Fruit fly (Drosophila melanogaster) whole organism, prepupa: Measurements from ENCODE around the gene alpha-Man-Ib.

Source experiments
- Blimp-1 ChIP-seq: fragments of 200-800 bp; sonication (Bioruptor generic); optimal IDR thresholded peaks from 3 replicates; lab custom pipeline; 2017; ENCODE audit warnings: missing biosample characterization, missing genetic modification characterization, mild to moderate bottlenecking, moderate library complexity, missing genetic modification reagents
- CG10631 ChIP-seq: fragments of 200-800 bp; sonication (Bioruptor generic); optimal IDR thresholded peaks from 2 replicates; lab custom pipeline; 2016; ENCODE audit warnings: missing biosample characterization, missing genetic modification characterization
- CG10669 ChIP-seq: fragments of 200-800 bp; sonication (Bioruptor generic); optimal IDR thresholded peaks from 3 replicates; lab custom pipeline; 2018; ENCODE audit warnings: missing biosample characterization, mild to moderate bottlenecking, missing genetic modification characterization, moderate library complexity
- CG11294 ChIP-seq: fragments of 200-800 bp; sonication (Bioruptor generic); IDR thresholded peaks from 2 replicates; pipeline ENCODE4 v1.3.6; 2022; ENCODE audit warnings: missing biosample characterization, missing genetic modification characterization
- CG11762 ChIP-seq: fragments of 200-800 bp; sonication (Bioruptor generic); optimal IDR thresholded peaks from 3 replicates; lab custom pipeline; 2016; ENCODE audit warnings: missing biosample characterization, missing genetic modification characterization; ENCODE audit not compliant: insufficient read depth
- CG15336 ChIP-seq: fragments of 200-800 bp; sonication (Bioruptor generic); IDR thresholded peaks from 2 replicates; pipeline ENCODE4 v1.3.6; 2022; ENCODE audit warnings: missing biosample characterization, missing genetic modification characterization
- CG1621 ChIP-seq: fragments of 200-800 bp; sonication (Bioruptor generic); optimal IDR thresholded peaks from 3 replicates; lab custom pipeline; 2018; ENCODE audit warnings: missing biosample characterization, mild to moderate bottlenecking, missing genetic modification characterization
- CG3032 ChIP-seq: fragments of 200-800 bp; optimal IDR thresholded peaks from 2 replicates; lab custom pipeline; 2019; ENCODE audit warnings: missing biosample characterization, mild to moderate bottlenecking, missing genetic modification characterization, moderate library complexity
- CG31627 ChIP-seq: fragments of 200-800 bp; sonication (Bioruptor generic); optimal IDR thresholded peaks from 3 replicates; lab custom pipeline; 2016; ENCODE audit warnings: missing biosample characterization, missing genetic modification characterization
- CG34406 ChIP-seq: fragments of 200-800 bp; sonication (Bioruptor generic); optimal IDR thresholded peaks from 3 replicates; lab custom pipeline; 2016; ENCODE audit warnings: missing biosample characterization, missing genetic modification characterization
- CG3919 ChIP-seq: fragments of 200-800 bp; sonication (Bioruptor generic); optimal IDR thresholded peaks from 3 replicates; lab custom pipeline; 2016; ENCODE audit warnings: missing biosample characterization, missing genetic modification characterization
- CG4318 ChIP-seq: fragments of 200-800 bp; sonication (Bioruptor generic); optimal IDR thresholded peaks from 3 replicates; lab custom pipeline; 2017; ENCODE audit warnings: missing biosample characterization, mild to moderate bottlenecking, missing genetic modification characterization
- CG6163 ChIP-seq: fragments of 200-800 bp; sonication (Bioruptor generic); IDR thresholded peaks from 3 replicates; pipeline ENCODE4 v1.3.6; 2022; ENCODE audit warnings: missing biosample characterization, missing genetic modification characterization
- CG6276 ChIP-seq: fragments of 200-800 bp; sonication (Bioruptor generic); optimal IDR thresholded peaks from 2 replicates; lab custom pipeline; 2017; ENCODE audit warnings: missing biosample characterization, mild to moderate bottlenecking, missing genetic modification characterization
- CG6792 ChIP-seq: fragments of 200-800 bp; sonication (Bioruptor generic); optimal IDR thresholded peaks from 3 replicates; lab custom pipeline; 2016; ENCODE audit warnings: missing biosample characterization, missing genetic modification characterization
- CG6808 ChIP-seq: fragments of 200-800 bp; sonication (Bioruptor generic); optimal IDR thresholded peaks from 3 replicates; lab custom pipeline; 2017; ENCODE audit warnings: missing biosample characterization, missing genetic modification characterization, mild to moderate bottlenecking, moderate library complexity, missing genetic modification reagents
- CG6854 ChIP-seq: fragments of 200-800 bp; sonication (Bioruptor generic); optimal IDR thresholded peaks from 2 replicates; lab custom pipeline; 2017; ENCODE audit warnings: missing biosample characterization, mild to moderate bottlenecking, missing genetic modification characterization
- CG8119 ChIP-seq: fragments of 200-800 bp; sonication (Bioruptor generic); IDR thresholded peaks from 3 replicates; pipeline ENCODE4 v1.3.6; 2022; ENCODE audit warnings: missing biosample characterization, missing genetic modification characterization
- CG8319 ChIP-seq: fragments of 200-800 bp; sonication (Bioruptor generic); optimal IDR thresholded peaks from 3 replicates; lab custom pipeline; 2016; ENCODE audit warnings: missing biosample characterization, missing genetic modification characterization
- CG8632 ChIP-seq: fragments of 200-800 bp; sonication (Bioruptor generic); optimal IDR thresholded peaks from 3 replicates; lab custom pipeline; 2016; ENCODE audit warnings: missing biosample characterization, missing genetic modification characterization
- CG9139 ChIP-seq: fragments of 200-800 bp; sonication (Bioruptor generic); optimal IDR thresholded peaks from 3 replicates; lab custom pipeline; 2017; ENCODE audit warnings: missing biosample characterization, mild to moderate bottlenecking, missing genetic modification characterization
- Eip75B ChIP-seq: fragments of 200-800 bp; sonication (Bioruptor generic); optimal IDR thresholded peaks from 3 replicates; lab custom pipeline; 2016; ENCODE audit warnings: missing biosample characterization, missing genetic modification characterization
- Eip93F ChIP-seq: fragments of 200-800 bp; sonication (Bioruptor generic); optimal IDR thresholded peaks from 2 replicates; lab custom pipeline; 2016; ENCODE audit warnings: missing biosample characterization, mild to moderate bottlenecking, missing genetic modification characterization
- Ets21C ChIP-seq: fragments of 200-800 bp; sonication (Bioruptor generic); optimal IDR thresholded peaks from 3 replicates; lab custom pipeline; 2016; ENCODE audit warnings: missing biosample characterization, missing genetic modification characterization
- Ets96B ChIP-seq: fragments of 200-800 bp; optimal IDR thresholded peaks from 2 replicates; lab custom pipeline; 2019; ENCODE audit warnings: missing biosample characterization, mild to moderate bottlenecking, missing genetic modification characterization, moderate library complexity
- Gug ChIP-seq: fragments of 200-800 bp; sonication (Bioruptor generic); IDR thresholded peaks from 2 replicates; pipeline ENCODE4 v1.3.6; 2022; ENCODE audit warnings: missing biosample characterization, missing genetic modification characterization
- Hr38 ChIP-seq: sonication (Bioruptor generic); optimal IDR thresholded peaks from 2 replicates; lab custom pipeline; 2016; ENCODE audit warnings: missing biosample characterization, missing genetic modification characterization
- Hr39 ChIP-seq: fragments of 200-800 bp; sonication (Bioruptor generic); optimal IDR thresholded peaks from 2 replicates; lab custom pipeline; 2016; ENCODE audit warnings: missing biosample characterization, missing genetic modification characterization
- Hr4 ChIP-seq: fragments of 200-800 bp; sonication (Bioruptor generic); optimal IDR thresholded peaks from 3 replicates; lab custom pipeline; 2016; ENCODE audit warnings: missing biosample characterization, missing genetic modification characterization
- Lpt ChIP-seq: fragments of 200-800 bp; sonication (Bioruptor generic); optimal IDR thresholded peaks from 3 replicates; lab custom pipeline; 2016; ENCODE audit warnings: missing biosample characterization, missing genetic modification characterization
- Met ChIP-seq: fragments of 200-800 bp; sonication (Bioruptor generic); optimal IDR thresholded peaks from 3 replicates; lab custom pipeline; 2016; ENCODE audit warnings: missing biosample characterization, missing genetic modification characterization
- OdsH ChIP-seq: fragments of 200-800 bp; sonication (Bioruptor generic); optimal IDR thresholded peaks from 3 replicates; lab custom pipeline; 2016; ENCODE audit warnings: missing biosample characterization, missing genetic modification characterization
- Smox ChIP-seq: fragments of 200-800 bp; sonication (Bioruptor generic); optimal IDR thresholded peaks from 3 replicates; lab custom pipeline; 2016; ENCODE audit warnings: missing biosample characterization, missing genetic modification characterization
- Sox102F ChIP-seq: fragments of 200-800 bp; sonication (Bioruptor generic); optimal IDR thresholded peaks from 2 replicates; lab custom pipeline; 2016; ENCODE audit warnings: missing biosample characterization, mild to moderate bottlenecking, missing genetic modification characterization
- Sox14 ChIP-seq: fragments of 200-800 bp; sonication (Bioruptor generic); optimal IDR thresholded peaks from 3 replicates; lab custom pipeline; 2016; ENCODE audit warnings: missing biosample characterization, missing genetic modification characterization
- Sox15 ChIP-seq: fragments of 200-800 bp; sonication (Bioruptor generic); optimal IDR thresholded peaks from 3 replicates; lab custom pipeline; 2016; ENCODE audit warnings: missing biosample characterization, missing genetic modification characterization
- dac ChIP-seq: fragments of 200-800 bp; sonication (Bioruptor generic); optimal IDR thresholded peaks from 2 replicates; lab custom pipeline; 2017; ENCODE audit warnings: missing biosample characterization, mild to moderate bottlenecking, missing genetic modification characterization
- fd59A ChIP-seq: fragments of 200-800 bp; sonication (Bioruptor generic); optimal IDR thresholded peaks from 2 replicates; lab custom pipeline; 2017; ENCODE audit warnings: missing biosample characterization, mild to moderate bottlenecking, missing genetic modification characterization, missing genetic modification reagents
- fd85E ChIP-seq: fragments of 200-800 bp; sonication (Bioruptor generic); optimal IDR thresholded peaks from 3 replicates; lab custom pipeline; 2016; ENCODE audit warnings: missing biosample characterization, missing genetic modification characterization
- fkh ChIP-seq: fragments of 200-800 bp; sonication (Bioruptor generic); optimal IDR thresholded peaks from 3 replicates; lab custom pipeline; 2017; ENCODE audit warnings: missing biosample characterization, mild to moderate bottlenecking, missing genetic modification characterization, moderate library complexity
- lz ChIP-seq: fragments of 200-800 bp; sonication (Bioruptor generic); optimal IDR thresholded peaks from 3 replicates; lab custom pipeline; 2016; ENCODE audit warnings: missing biosample characterization, missing genetic modification characterization
- net ChIP-seq: fragments of 200-800 bp; sonication (Bioruptor generic); optimal IDR thresholded peaks from 3 replicates; lab custom pipeline; 2016; ENCODE audit warnings: missing biosample characterization, missing genetic modification characterization
- pdm3 ChIP-seq: fragments of 200-800 bp; sonication (Bioruptor generic); optimal IDR thresholded peaks from 3 replicates; lab custom pipeline; 2016; ENCODE audit warnings: missing biosample characterization, missing genetic modification characterization
- salr ChIP-seq, 2 experiments: fragments of 200-800 bp; sonication (Bioruptor generic); optimal IDR thresholded peaks; 3 replicates each; lab custom pipeline; 2016 to 2018; ENCODE audit warnings: missing biosample characterization in 2 of 2, missing genetic modification characterization in 2 of 2, mild to moderate bottlenecking in 1 of 2
- svp ChIP-seq: fragments of 200-800 bp; sonication (Bioruptor generic); peaks from one replicate; lab custom pipeline; 2016; ENCODE audit warnings: missing biosample characterization, missing genetic modification characterization
- topi ChIP-seq: fragments of 200-800 bp; sonication (Bioruptor generic); optimal IDR thresholded peaks from 3 replicates; lab custom pipeline; 2016; ENCODE audit warnings: missing biosample characterization, missing genetic modification characterization

alpha-Man-Ib gene

dm6 chr3R:29124128-29124527, 11.5 kb upstream of the alpha-Man-Ib start (continued):
- peak; percentile 80 for TF ChIP-seq CG3919 (GFP tag; lab: Kevin White, UChicago)
- peak; percentile 42 for TF ChIP-seq net (GFP tag; lab: Kevin White, UChicago)
- peak; percentile 89 for TF ChIP-seq lz (GFP tag; lab: Kevin White, UChicago)
- peak; percentile 78 for TF ChIP-seq CG8319 (GFP tag; lab: Kevin White, UChicago)
- peak; percentile 14 for TF ChIP-seq fd85E (GFP tag; lab: Kevin White, UChicago)
- no peak for TF ChIP-seq Lpt (GFP tag; lab: Kevin White, UChicago)
- peak; percentile 48 for TF ChIP-seq CG1621
- peak; percentile 90 for TF ChIP-seq CG6792 (GFP tag; lab: Kevin White, UChicago)
- TF ChIP-seq svp (GFP tag; lab: Kevin White, UChicago) = peak; percentile 93
- no peak for TF ChIP-seq Smox
- peak; percentile 69 for TF ChIP-seq CG8119 (GFP tag; lab: Robert Waterston, UW)
- TF ChIP-seq Ets96B (tag; lab: Kevin White, UChicago) = peak; percentile 69
- TF ChIP-seq fkh (GFP tag; lab: Kevin White, UChicago) = no peak
- TF ChIP-seq OdsH (GFP tag; lab: Kevin White, UChicago) = peak; percentile 80
- no peak for TF ChIP-seq CG9139
- TF ChIP-seq CG3032 (tag; lab: Kevin White, UChicago) = peak; percentile 68
- TF ChIP-seq Gug (GFP tag; lab: Robert Waterston, UW) = peak; percentile 54; the same call in 1 of the 2 replicates
- no peak for TF ChIP-seq CG6276
- TF ChIP-seq CG10631 (GFP tag; lab: Kevin White, UChicago) = peak; percentile 81
- TF ChIP-seq CG34406 = peak; percentile 76
- TF ChIP-seq pdm3 = no peak
- peak; percentile 86 for TF ChIP-seq Sox14 (GFP tag; lab: Kevin White, UChicago)
- TF ChIP-seq Met (GFP tag; lab: Kevin White, UChicago) = peak; percentile 88
- peak; percentile 93 for TF ChIP-seq CG31627 (GFP tag; lab: Kevin White, UChicago)

- TF ChIP-seq fkh (GFP tag; lab: Kevin White, UChicago) = no peak
- TF ChIP-seq CG8319 (GFP tag; lab: Kevin White, UChicago) = peak; percentile 49
- no peak for TF ChIP-seq dac (GFP tag; lab: Kevin White, UChicago)
- no peak for TF ChIP-seq Hr4
- peak; percentile 62 for TF ChIP-seq CG3919 (GFP tag; lab: Kevin White, UChicago)
- TF ChIP-seq Smox = no peak
- no peak; the same call in none of the 2 replicates for TF ChIP-seq CG11294
- TF ChIP-seq CG10669 = peak; percentile 7
- peak in 1 of 2 experiments; percentile 40 for TF ChIP-seq salr (GFP tag; optimal IDR thresholded peaks at IDR 0.05; lab: Kevin White, UChicago)
- peak; percentile 30; the same call in 1 of the 2 replicates for TF ChIP-seq CG15336 (GFP tag; lab: Robert Waterston, UW)
- no peak for TF ChIP-seq Blimp-1 (GFP tag; lab: Kevin White, UChicago)
- TF ChIP-seq svp (GFP tag; lab: Kevin White, UChicago) = peak; percentile 95
- TF ChIP-seq CG6163 (GFP tag; lab: Robert Waterston, UW) = peak; percentile 59
- peak; percentile 75 for TF ChIP-seq pdm3
- no peak for TF ChIP-seq CG6276
- peak; percentile 39 for TF ChIP-seq CG6854 (GFP tag; lab: Kevin White, UChicago)
- no peak for TF ChIP-seq fd85E (GFP tag; lab: Kevin White, UChicago)
- TF ChIP-seq CG4318 (GFP tag; lab: Kevin White, UChicago) = no peak
- peak; percentile 79 for TF ChIP-seq Ets21C (GFP tag; lab: Kevin White, UChicago)
- no peak for TF ChIP-seq Gug (GFP tag; lab: Robert Waterston, UW)
- TF ChIP-seq OdsH (GFP tag; lab: Kevin White, UChicago) = no peak
- peak; percentile 69 for TF ChIP-seq Sox15 (GFP tag; lab: Kevin White, UChicago)
- TF ChIP-seq CG8632 (GFP tag; lab: Kevin White, UChicago) = peak; percentile 21
- TF ChIP-seq Met (GFP tag; lab: Kevin White, UChicago) = no peak
- TF ChIP-seq Eip75B = peak; percentile 79
- TF ChIP-seq fd59A (GFP tag; lab: Kevin White, UChicago) = peak; percentile 52
- no peak for TF ChIP-seq Sox102F (GFP tag; lab: Kevin White, UChicago)
- no peak for TF ChIP-seq CG6808 (GFP tag; lab: Kevin White, UChicago)
- TF ChIP-seq CG31627 (GFP tag; lab: Kevin White, UChicago) = peak; percentile 82
- TF ChIP-seq topi (GFP tag; lab: Kevin White, UChicago) = peak; percentile 75
- TF ChIP-seq Hr39 (GFP tag; lab: Kevin White, UChicago) = peak; percentile 81
- TF ChIP-seq lz (GFP tag; lab: Kevin White, UChicago) = peak; percentile 85
- TF ChIP-seq Hr38 (GFP tag; lab: Kevin White, UChicago) = peak; percentile 30
- no peak for TF ChIP-seq CG11762
- peak; percentile 25 for TF ChIP-seq Ets96B (tag; lab: Kevin White, UChicago)
- TF ChIP-seq Eip93F = peak; percentile 29
Observed at dm6 chr3R:29122817-29123611, 10.4 kb upstream of the alpha-Man-Ib start, which contains the start of the genes yem and Ctl2. Gene yem, minus strand, starts transcription at chr3R:29122879. Gene Ctl2, plus strand, starts transcription at chr3R:29123370.
